Worm (Caenorhabditis elegans) whole organism, mixed stage, embryonic: Measurements from ENCODE around the gene srb-6.
A peak's percentile ranks its signal among the peaks of the same experiment; 100 is the strongest.

Experiments
- blmp-1 ChIP-seq: fragments of 150-350 bp; optimal IDR thresholded peaks from 2 replicates; lab custom pipeline; 2014; ENCODE audit warnings: missing biosample characterization, missing genetic modification characterization
- ces-1 ChIP-seq: fragments of 150-350 bp; optimal IDR thresholded peaks from 2 replicates; lab custom pipeline; 2014; ENCODE audit warnings: missing biosample characterization, missing genetic modification reagents, missing genetic modification characterization
- lin-32 ChIP-seq: fragments of 200-800 bp; sonication (Bioruptor generic); optimal IDR thresholded peaks from 2 replicates; lab custom pipeline; 2018; ENCODE audit warnings: mild to moderate bottlenecking, missing genetic modification characterization, missing compliant biosample characterization
- lsy-2 ChIP-seq: fragments of 150-350 bp; optimal IDR thresholded peaks from 2 replicates; lab custom pipeline; 2014; ENCODE audit warnings: missing biosample characterization, missing genetic modification characterization
- mab-5 ChIP-seq: fragments of 150-350 bp; optimal IDR thresholded peaks from 2 replicates; lab custom pipeline; 2014; ENCODE audit warnings: missing biosample characterization, missing genetic modification characterization
- nhr-28 ChIP-seq: fragments of 150-350 bp; optimal IDR thresholded peaks from 2 replicates; lab custom pipeline; 2014; ENCODE audit warnings: missing biosample characterization, missing genetic modification characterization
- pha-4 ChIP-seq: fragments of 150-350 bp; optimal IDR thresholded peaks from 2 replicates; lab custom pipeline; 2018; ENCODE audit warnings: missing biosample characterization, missing genetic modification reagents, missing genetic modification characterization
- zip-8 ChIP-seq: fragments of 150-350 bp; optimal IDR thresholded peaks from 2 replicates; lab custom pipeline; 2014; ENCODE audit warnings: missing biosample characterization, missing genetic modification characterization

- TF ChIP-seq ces-1 (GFP tag; lab: Kevin White, UChicago) = peak; percentile 85
- TF ChIP-seq lsy-2 = peak; percentile 55
- TF ChIP-seq lin-32 (GFP tag; lab: Kevin White, UChicago) = no peak
- no peak for TF ChIP-seq nhr-28 (tag; lab: Kevin White, UChicago)
- TF ChIP-seq mab-5 (tag; lab: Kevin White, UChicago) = no peak
- no peak for TF ChIP-seq blmp-1 (tag; lab: Kevin White, UChicago)
- TF ChIP-seq pha-4 (tag; lab: Kevin White, UChicago) = no peak
- TF ChIP-seq zip-8 (tag; lab: Kevin White, UChicago) = no peak
Observed at ce11 chrII:10200759-10201158, 6.1 kb downstream of the srb-6 start, which contains the start of gene arv-1.
